Fruit fly (Drosophila melanogaster) whole organism: ENCODE results near the gene how.

Experiments
- CG8478 ChIP-seq: fragments of >200 bp; optimal IDR thresholded peaks from 2 replicates; lab custom pipeline; 2018; ENCODE audit warnings: inconsistent platforms
- EcR ChIP-seq, 2 experiments: fragments of >200 bp; optimal IDR thresholded peaks; 2 replicates each; lab custom pipeline; 2017; ENCODE audit warnings: missing biosample characterization in 2 of 2, missing genetic modification characterization in 2 of 2, missing genetic modification reagents in 2 of 2
- psq ChIP-seq: fragments of >200 bp; optimal IDR thresholded peaks from 2 replicates; lab custom pipeline; 2017

DNA sequence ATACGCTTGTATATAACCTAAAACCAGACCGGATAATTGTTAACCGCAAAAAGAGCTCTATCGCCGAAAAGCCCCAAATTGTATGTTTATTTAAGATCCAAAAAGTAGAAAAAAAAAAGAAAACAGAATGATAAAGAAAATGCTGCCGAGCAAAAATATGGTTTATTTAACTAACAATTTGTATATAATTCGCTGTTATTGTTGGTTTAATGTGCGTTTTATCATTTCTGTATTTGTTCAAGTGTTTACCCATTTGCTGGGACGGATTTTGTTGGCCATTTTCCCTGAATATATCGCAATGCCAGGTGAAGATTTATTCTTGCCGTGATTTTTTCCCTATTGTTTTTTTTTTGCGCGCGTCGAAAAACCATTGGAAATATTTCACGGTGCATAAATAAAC is 15.1 kb downstream of the how start:
- TF ChIP-seq psq (lab: Kevin White, UChicago): no peak
- TF ChIP-seq CG8478: no peak
- TF ChIP-seq EcR (GFP tag; optimal IDR thresholded peaks at IDR 0.05; lab: Kevin White, UChicago): no peak
